Worm (Caenorhabditis elegans) whole organism, young adult: ENCODE results near the gene ttr-41.
A peak's percentile ranks its signal among the peaks of the same experiment; 100 is the strongest.

ENCODE experiments used
- F33H1.4 ChIP-seq: fragments of 200-800 bp; sonication (Bioruptor generic); IDR thresholded peaks from 2 replicates; pipeline ENCODE4 v1.3.6; 2022; ENCODE audit warnings: missing genetic modification reagents, missing genetic modification characterization, missing compliant biosample characterization
- F52B5.7 ChIP-seq: sonication (generic microtip); optimal IDR thresholded peaks from 2 replicates; lab custom pipeline; 2016; ENCODE audit warnings: mild to moderate bottlenecking, missing genetic modification characterization, missing compliant biosample characterization
- F57C9.4 ChIP-seq: sonication (generic microtip); optimal IDR thresholded peaks from 2 replicates; lab custom pipeline; 2017; ENCODE audit warnings: mild to moderate bottlenecking, missing genetic modification characterization, missing compliant biosample characterization
- K11D2.4 ChIP-seq: fragments of 200-800 bp; sonication (Bioruptor generic); IDR thresholded peaks from 2 replicates; pipeline ENCODE4 v1.3.6; 2022; ENCODE audit warnings: missing genetic modification reagents, missing genetic modification characterization, missing compliant biosample characterization
- K12H6.12 ChIP-seq: fragments of 200-800 bp; sonication (Bioruptor generic); optimal IDR thresholded peaks from 2 replicates; lab custom pipeline; 2018; ENCODE audit warnings: mild to moderate bottlenecking, missing genetic modification characterization, missing compliant biosample characterization
- T26A5.8 ChIP-seq: sonication (generic microtip); optimal IDR thresholded peaks from 2 replicates; lab custom pipeline; 2016; ENCODE audit warnings: missing genetic modification characterization, missing compliant biosample characterization
- Y79H2A.3 ChIP-seq: fragments of 200-800 bp; sonication (Bioruptor generic); conservative IDR thresholded peaks from 2 replicates; pipeline ENCODE4 v1.3.6; 2022; ENCODE audit warnings: missing genetic modification reagents, missing genetic modification characterization, missing compliant biosample characterization
- Y95B8A.8 ChIP-seq: fragments of 200-800 bp; sonication (Bioruptor generic); IDR thresholded peaks from 2 replicates; pipeline ENCODE4 v1.3.6; 2022; ENCODE audit warnings: missing genetic modification reagents, missing genetic modification characterization, missing compliant biosample characterization
- akir-1 ChIP-seq: fragments of 200-800 bp; sonication (Bioruptor generic); optimal IDR thresholded peaks from 2 replicates; lab custom pipeline; 2018; ENCODE audit warnings: mild to moderate bottlenecking, missing genetic modification characterization, moderate library complexity, missing compliant biosample characterization
- aptf-2 ChIP-seq: fragments of 200-800 bp; sonication (Bioruptor generic); conservative IDR thresholded peaks from 2 replicates; pipeline ENCODE4 v1.3.6; 2022; ENCODE audit warnings: missing genetic modification reagents, missing genetic modification characterization, missing compliant biosample characterization
- attf-5 ChIP-seq: fragments of 200-800 bp; sonication (Bioruptor generic); optimal IDR thresholded peaks from 2 replicates; lab custom pipeline; 2018; ENCODE audit warnings: mild to moderate bottlenecking, missing genetic modification characterization, missing compliant biosample characterization
- attf-6 ChIP-seq: fragments of 200-800 bp; sonication (Bioruptor generic); IDR thresholded peaks from 2 replicates; pipeline ENCODE4 v1.3.6; 2022; ENCODE audit warnings: missing genetic modification reagents, missing genetic modification characterization, missing compliant biosample characterization
- cebp-1 ChIP-seq, 2 experiments: fragments of 200-800 bp in 1 of 2; sonication (Bioruptor generic) in 1 of 2; sonication (generic microtip) in 1 of 2; IDR thresholded peaks in 1 of 2; optimal IDR thresholded peaks in 1 of 2; 2 replicates each; pipeline versions ENCODE4 v1.3.6 to Lab custom; 2017 to 2022; ENCODE audit warnings: missing compliant biosample characterization in 2 of 2, missing genetic modification characterization in 2 of 2, mild to moderate bottlenecking in 1 of 2, missing genetic modification reagents in 1 of 2, moderate library complexity in 1 of 2
- ceh-100 ChIP-seq: fragments of 200-800 bp; sonication (Bioruptor generic); IDR thresholded peaks from 2 replicates; pipeline ENCODE4 v1.3.6; 2022; ENCODE audit warnings: missing genetic modification reagents, missing genetic modification characterization, missing compliant biosample characterization
- ceh-91 ChIP-seq: fragments of 200-800 bp; sonication (Bioruptor generic); IDR thresholded peaks from 2 replicates; pipeline ENCODE4 v1.3.6; 2022; ENCODE audit warnings: missing genetic modification reagents, missing genetic modification characterization, missing compliant biosample characterization
- dox-1 ChIP-seq: fragments of 200-800 bp; sonication (Bioruptor generic); IDR thresholded peaks from 2 replicates; pipeline ENCODE4 v1.3.6; 2022; ENCODE audit warnings: missing genetic modification reagents, missing genetic modification characterization, missing compliant biosample characterization
- dpl-1 ChIP-seq: fragments of 150-350 bp; optimal IDR thresholded peaks from 2 replicates; lab custom pipeline; 2014; ENCODE audit warnings: missing biosample characterization, missing genetic modification reagents, missing genetic modification characterization
- efl-1 ChIP-seq: fragments of 150-350 bp; optimal IDR thresholded peaks from 2 replicates; lab custom pipeline; 2014; ENCODE audit warnings: missing biosample characterization, missing genetic modification reagents, missing genetic modification characterization
- egl-44 ChIP-seq: fragments of 200-800 bp; sonication (Bioruptor generic); IDR thresholded peaks from 2 replicates; pipeline ENCODE4 v1.3.6; 2022; ENCODE audit warnings: missing genetic modification reagents, missing genetic modification characterization, missing compliant biosample characterization
- ekl-4 ChIP-seq: fragments of 200-800 bp; sonication (Bioruptor generic); IDR thresholded peaks from 2 replicates; pipeline ENCODE4 v1.3.6; 2022; ENCODE audit warnings: missing genetic modification reagents, missing genetic modification characterization, missing compliant biosample characterization
- ets-4 ChIP-seq: fragments of 200-800 bp; sonication (Bioruptor generic); optimal IDR thresholded peaks from 2 replicates; lab custom pipeline; 2018; ENCODE audit warnings: mild to moderate bottlenecking, missing genetic modification characterization, missing compliant biosample characterization
- hmg-20 ChIP-seq: fragments of 200-800 bp; sonication (Bioruptor generic); IDR thresholded peaks from 2 replicates; pipeline ENCODE4 v1.3.6; 2022; ENCODE audit warnings: missing genetic modification reagents, missing genetic modification characterization, missing compliant biosample characterization
- lin-35 ChIP-seq, 3 experiments: fragments of 150-350 bp in 2 of 3; sonication (generic microtip) in 1 of 3; optimal IDR thresholded peaks; 2 replicates each; lab custom pipeline; 2014 to 2018; ENCODE audit warnings: missing biosample characterization in 3 of 3, missing genetic modification characterization in 3 of 3, missing genetic modification reagents in 3 of 3
- lin-54 ChIP-seq: fragments of 200-800 bp; sonication (Bioruptor generic); optimal IDR thresholded peaks from 2 replicates; lab custom pipeline; 2018; ENCODE audit warnings: mild to moderate bottlenecking, missing genetic modification characterization, missing compliant biosample characterization
- madf-6 ChIP-seq: fragments of 200-800 bp; sonication (Bioruptor generic); IDR thresholded peaks from 2 replicates; pipeline ENCODE4 v1.3.6; 2022; ENCODE audit warnings: missing genetic modification reagents, missing genetic modification characterization, missing compliant biosample characterization
- madf-8 ChIP-seq: fragments of 200-800 bp; sonication (Bioruptor generic); conservative IDR thresholded peaks from 2 replicates; pipeline ENCODE4 v1.3.6; 2022; ENCODE audit warnings: missing genetic modification reagents, missing genetic modification characterization, missing compliant biosample characterization
- mel-28 ChIP-seq: sonication (generic microtip); optimal IDR thresholded peaks from 2 replicates; lab custom pipeline; 2016; ENCODE audit warnings: borderline replicate concordance, mild to moderate bottlenecking, missing genetic modification characterization, missing compliant biosample characterization
- nhr-120 ChIP-seq: fragments of 200-800 bp; sonication (Bioruptor generic); IDR thresholded peaks from 2 replicates; pipeline ENCODE4 v1.3.6; 2022; ENCODE audit warnings: missing genetic modification characterization, missing compliant biosample characterization
- pbrm-1 ChIP-seq: fragments of 200-800 bp; sonication (Bioruptor generic); IDR thresholded peaks from 2 replicates; pipeline ENCODE4 v1.3.6; 2022; ENCODE audit warnings: missing genetic modification reagents, missing genetic modification characterization, missing compliant biosample characterization
- rec-8 ChIP-seq, 2 experiments: sonication (generic microtip); optimal IDR thresholded peaks; 2 replicates each; lab custom pipeline; 2016; ENCODE audit warnings: mild to moderate bottlenecking in 2 of 2, missing genetic modification characterization in 2 of 2, missing genetic modification reagents in 2 of 2, missing genotype in 2 of 2, missing biosample characterization in 1 of 2, missing compliant biosample characterization in 1 of 2, moderate library complexity in 1 of 2
- sea-2 ChIP-seq: fragments of 200-800 bp; sonication (Bioruptor generic); IDR thresholded peaks from 2 replicates; pipeline ENCODE4 v1.3.6; 2022; ENCODE audit warnings: missing genetic modification characterization, missing compliant biosample characterization
- snpc-1.1 ChIP-seq: sonication (generic microtip); optimal IDR thresholded peaks from 2 replicates; lab custom pipeline; 2017; ENCODE audit warnings: missing genetic modification characterization, mild to moderate bottlenecking, missing compliant biosample characterization, antibody characterized with exemption, moderate library complexity, missing genotype, missing genetic modification reagents; ENCODE audit not compliant: insufficient read depth
- snpc-1.3 ChIP-seq: sonication (generic microtip); optimal IDR thresholded peaks from 2 replicates; lab custom pipeline; 2017; ENCODE audit warnings: missing genetic modification characterization, mild to moderate bottlenecking, missing compliant biosample characterization, antibody characterized with exemption, moderate library complexity, missing genotype, missing genetic modification reagents; ENCODE audit not compliant: insufficient read depth
- snpc-4 ChIP-seq, 5 experiments: fragments of 150-350 bp in 1 of 5; sonication (generic microtip) in 4 of 5; optimal IDR thresholded peaks; 2 replicates each; lab custom pipeline; 2014 to 2018; ENCODE audit warnings: missing genetic modification characterization in 5 of 5, missing biosample characterization in 3 of 5, antibody characterized with exemption in 2 of 5, mild to moderate bottlenecking in 2 of 5, missing compliant biosample characterization in 2 of 5, missing genotype in 2 of 5, moderate library complexity in 2 of 5, missing genetic modification reagents in 1 of 5
- sptf-2 ChIP-seq: fragments of 200-800 bp; sonication (Bioruptor generic); optimal IDR thresholded peaks from 2 replicates; lab custom pipeline; 2018; ENCODE audit warnings: mild to moderate bottlenecking, missing genetic modification characterization, missing compliant biosample characterization
- tbx-9 ChIP-seq: sonication (generic microtip); optimal IDR thresholded peaks from 2 replicates; lab custom pipeline; 2016; ENCODE audit warnings: borderline replicate concordance, missing genetic modification characterization, inconsistent platforms, missing compliant biosample characterization
- xnd-1 ChIP-seq: sonication (generic microtip); optimal IDR thresholded peaks from 2 replicates; lab custom pipeline; 2016; ENCODE audit warnings: missing genotype, missing genetic modification reagents, missing genetic modification characterization, missing compliant biosample characterization
- zim-3 ChIP-seq: sonication (generic microtip); optimal IDR thresholded peaks from 2 replicates; lab custom pipeline; 2017; ENCODE audit warnings: mild to moderate bottlenecking, missing genetic modification characterization, moderate library complexity, missing compliant biosample characterization
- ztf-18 ChIP-seq: sonication (generic microtip); optimal IDR thresholded peaks from 2 replicates; lab custom pipeline; 2016; ENCODE audit warnings: missing genotype, mild to moderate bottlenecking, missing genetic modification characterization, missing compliant biosample characterization
- ztf-22 ChIP-seq: fragments of 200-800 bp; sonication (Bioruptor generic); optimal IDR thresholded peaks from 2 replicates; lab custom pipeline; 2018; ENCODE audit warnings: mild to moderate bottlenecking, missing genetic modification characterization, moderate library complexity, missing compliant biosample characterization
- ztf-28 ChIP-seq: fragments of 200-800 bp; sonication (Bioruptor generic); IDR thresholded peaks from 2 replicates; pipeline ENCODE4 v1.3.6; 2022; ENCODE audit warnings: missing genetic modification reagents, missing genetic modification characterization, missing compliant biosample characterization
- ztf-6 ChIP-seq: fragments of 200-800 bp; sonication (Bioruptor generic); IDR thresholded peaks from 2 replicates; pipeline ENCODE4 v1.3.6; 2022; ENCODE audit warnings: missing genetic modification reagents, missing genetic modification characterization, missing compliant biosample characterization

ttr-41 gene

DNA sequence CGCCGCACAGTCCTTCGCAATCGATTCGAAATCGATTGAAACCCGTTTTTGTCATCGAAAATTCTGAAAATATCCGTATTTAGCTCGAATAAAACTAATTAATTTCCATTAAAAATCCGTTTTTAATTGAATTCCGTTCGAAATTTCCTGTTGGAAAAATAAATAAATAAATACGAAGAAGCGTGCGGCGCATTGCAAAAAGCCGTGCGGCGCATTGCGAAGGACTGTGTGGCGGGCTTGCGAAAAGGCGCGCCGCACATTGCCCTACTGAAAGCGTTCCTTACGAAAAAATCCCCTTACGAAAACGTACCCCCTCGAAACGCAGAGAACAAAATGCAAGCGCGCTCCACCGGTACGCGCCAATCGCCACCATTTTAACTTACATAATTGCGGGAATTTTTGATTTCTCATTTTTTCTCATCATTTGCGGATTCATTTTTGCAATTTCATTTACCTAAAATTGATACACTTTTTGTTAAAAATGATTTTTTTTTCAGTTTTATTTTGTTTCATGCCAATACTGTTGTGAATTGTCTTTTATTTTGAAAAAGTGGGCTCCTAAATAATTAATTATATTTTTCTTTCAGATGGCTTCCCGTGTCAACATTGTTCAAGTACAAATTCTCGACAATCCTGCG, 26.1 kb downstream of the ttr-41 start, which contains the start of gene unc-85 (continued):
- TF ChIP-seq Y95B8A.8 (GFP tag; lab: Robert Waterston, UW) (peak; percentile 99), aptf-2 (GFP tag; lab: Robert Waterston, UW) (peak; percentile 77), Y79H2A.3 (GFP tag; lab: Robert Waterston, UW) (peak; percentile 89)

DNA sequence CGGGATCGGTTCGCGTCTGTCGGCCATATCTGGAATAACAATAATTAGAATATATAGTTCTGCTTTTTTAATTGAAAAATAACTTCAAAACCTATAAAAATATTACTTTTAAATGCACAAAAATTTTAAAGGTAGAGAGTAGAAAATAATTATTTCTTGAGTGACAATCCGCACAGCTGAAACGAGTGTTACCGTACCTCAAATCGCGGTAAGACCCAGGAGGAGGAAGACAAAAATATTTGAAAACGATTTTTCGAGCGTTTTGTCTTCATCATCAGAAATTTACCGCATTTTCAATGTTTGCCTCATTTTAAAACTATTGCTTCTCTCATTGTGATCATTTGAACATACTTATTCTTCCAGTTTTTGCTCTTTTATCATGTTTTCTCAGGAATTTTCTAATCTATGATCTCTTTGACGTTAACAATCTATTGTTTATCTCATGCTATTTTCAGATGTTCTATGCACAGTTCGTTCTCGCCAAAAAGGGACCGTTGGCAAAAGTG, 29.4 kb downstream of the ttr-41 start, which contains the start of the genes rpn-5 and scc-1:
Gene rpn-5, minus strand, starts transcription at position 162 of the 506 bp plus-strand sequence.
Gene scc-1, plus strand, starts transcription at position 456 of the 506 bp plus-strand sequence.
- TF ChIP-seq attf-5 (GFP tag; lab: Kevin White, UChicago) (no peak), dox-1 (GFP tag; lab: Robert Waterston, UW) (peak; percentile 32; the same call in 1 of the 2 replicates), K12H6.12 (tag; lab: Kevin White, UChicago) (no peak), ceh-100 (GFP tag; lab: Robert Waterston, UW) (no peak; the same call in 1 of the 2 replicates), snpc-1.3 (tag; lab: Kevin White, UChicago) (peak; percentile 6), sea-2 (GFP tag; lab: Robert Waterston, UW) (no peak), efl-1 (GFP tag; lab: Kevin White, UChicago) (peak; percentile 76), cebp-1 (GFP tag; IDR thresholded peaks at IDR 0.05; lab: Robert Waterston, UW) (no peak), cebp-1 (tag; optimal IDR thresholded peaks at IDR 0.05; lab: Kevin White, UChicago) (peak; percentile 12), snpc-1.1 (tag; lab: Kevin White, UChicago) (peak; percentile 2), lin-35 (GFP tag; optimal IDR thresholded peaks at IDR 0.05; lab: Kevin White, UChicago) (peak in 1 of 3 experiments; percentile 80), ekl-4 (GFP tag; lab: Robert Waterston, UW) (no peak), ets-4 (no peak), K11D2.4 (no peak), sptf-2 (GFP tag; lab: Kevin White, UChicago) (no peak), akir-1 (no peak), Y95B8A.8 (GFP tag; lab: Robert Waterston, UW) (no peak), Y79H2A.3 (GFP tag; lab: Robert Waterston, UW) (no peak), ztf-28 (no peak), hmg-20 (GFP tag; lab: Robert Waterston, UW) (no peak), tbx-9 (no peak), mel-28 (tag; lab: Kevin White, UChicago) (no peak), egl-44 (GFP tag; lab: Robert Waterston, UW) (no peak), F33H1.4 (GFP tag; lab: Robert Waterston, UW) (peak; percentile 92), madf-8 (peak; percentile 46), pbrm-1 (0 out of 2 replicates have a peak, but pooled peaks have one; percentile 12), F52B5.7 (tag; lab: Kevin White, UChicago) (no peak), ztf-22 (GFP tag; lab: Kevin White, UChicago) (no peak), xnd-1 (tag; lab: Kevin White, UChicago) (peak; percentile 60), aptf-2 (GFP tag; lab: Robert Waterston, UW) (no peak), ceh-91 (GFP tag; lab: Robert Waterston, UW) (no peak), ztf-6 (GFP tag; lab: Robert Waterston, UW) (no peak), F57C9.4 (tag; lab: Kevin White, UChicago) (no peak), rec-8 (tag; optimal IDR thresholded peaks at IDR 0.05; lab: Kevin White, UChicago) (no peak), snpc-4 (GFP tag; optimal IDR thresholded peaks at IDR 0.05; lab: Kevin White, UChicago) (peak; percentile 29), snpc-4 (tag; optimal IDR thresholded peaks at IDR 0.05; lab: Kevin White, UChicago) (peak in 2 of 4 experiments; percentile 24 to 57), lin-54 (peak; percentile 79), T26A5.8 (tag; lab: Kevin White, UChicago) (no peak), attf-6 (GFP tag; lab: Robert Waterston, UW) (no peak), nhr-120 (GFP tag; lab: Robert Waterston, UW) (no peak), madf-6 (peak; percentile 85), zim-3 (tag; lab: Kevin White, UChicago) (no peak), dpl-1 (peak; percentile 22), ztf-18 (no peak)
